Fruit fly (Drosophila melanogaster) whole organism, embryonic: ENCODE measurements around the gene Mo25.

Experiments
- Ada2b ChIP-seq: fragments of 200-800 bp; sonication (Bioruptor generic); IDR thresholded peaks from 2 replicates; pipeline ENCODE4 v1.3.6; 2022; ENCODE audit warnings: missing biosample characterization, missing genetic modification characterization
- CG10543 ChIP-seq: fragments of 200-800 bp; sonication (Bioruptor generic); optimal IDR thresholded peaks from 3 replicates; lab custom pipeline; 2017; ENCODE audit warnings: missing biosample characterization, mild to moderate bottlenecking, missing genetic modification characterization, moderate library complexity
- CG14014 ChIP-seq: fragments of 200-800 bp; sonication (Bioruptor generic); IDR thresholded peaks from 2 replicates; pipeline ENCODE4 v1.3.6; 2022; ENCODE audit warnings: missing biosample characterization, missing genetic modification characterization
- CG14441 ChIP-seq: fragments of 200-800 bp; sonication (Bioruptor generic); IDR thresholded peaks from 2 replicates; pipeline ENCODE4 v1.3.6; 2022; ENCODE audit warnings: missing biosample characterization, missing genetic modification characterization
- CG15514 ChIP-seq: fragments of 200-800 bp; sonication (Bioruptor generic); optimal IDR thresholded peaks from 3 replicates; lab custom pipeline; 2017; ENCODE audit warnings: missing biosample characterization, missing genetic modification characterization, mild to moderate bottlenecking, moderate library complexity, missing genetic modification reagents
- CG17612 ChIP-seq: fragments of 200-800 bp; sonication (Bioruptor generic); IDR thresholded peaks from 2 replicates; pipeline ENCODE4 v1.3.6; 2022; ENCODE audit warnings: missing biosample characterization, missing genetic modification characterization
- CG1832 ChIP-seq: fragments of 200-800 bp; sonication (Bioruptor generic); optimal IDR thresholded peaks from 2 replicates; lab custom pipeline; 2017; ENCODE audit warnings: missing biosample characterization, mild to moderate bottlenecking, missing genetic modification characterization, inconsistent platforms
- CG32772 ChIP-seq: fragments of 200-800 bp; sonication (Bioruptor generic); IDR thresholded peaks from 2 replicates; pipeline ENCODE4 v1.3.6; 2022; ENCODE audit warnings: missing biosample characterization, missing genetic modification characterization
- CG33557 ChIP-seq: fragments of 200-800 bp; sonication (Bioruptor generic); optimal IDR thresholded peaks from 2 replicates; lab custom pipeline; 2019; ENCODE audit warnings: missing biosample characterization, mild to moderate bottlenecking, missing genetic modification characterization, moderate library complexity
- CG4404 ChIP-seq: fragments of 200-800 bp; sonication (Bioruptor generic); IDR thresholded peaks from 2 replicates; pipeline ENCODE4 v1.3.6; 2022; ENCODE audit warnings: missing biosample characterization, missing genetic modification characterization
- CG6254 ChIP-seq: fragments of 200-800 bp; sonication (Bioruptor generic); optimal IDR thresholded peaks from 3 replicates; lab custom pipeline; 2017; ENCODE audit warnings: mild to moderate bottlenecking, missing biosample characterization, missing genetic modification reagents, missing genetic modification characterization
- CG6272 ChIP-seq: fragments of 200-800 bp; sonication (Bioruptor generic); IDR thresholded peaks from 2 replicates; pipeline ENCODE4 v1.3.6; 2022; ENCODE audit warnings: missing biosample characterization, missing genetic modification characterization
- CG6654 ChIP-seq: fragments of 200-800 bp; sonication (Bioruptor generic); optimal IDR thresholded peaks from 2 replicates; lab custom pipeline; 2017; ENCODE audit warnings: missing biosample characterization, mild to moderate bottlenecking, missing genetic modification characterization
- CG6813 ChIP-seq: fragments of 200-800 bp; sonication (Bioruptor generic); optimal IDR thresholded peaks from 2 replicates; lab custom pipeline; 2017; ENCODE audit warnings: missing biosample characterization, missing genetic modification characterization, mild to moderate bottlenecking, moderate library complexity, missing genetic modification reagents
- CG8478 ChIP-seq: fragments of >200 bp; optimal IDR thresholded peaks from 2 replicates; lab custom pipeline; 2018
- CG9609 ChIP-seq: fragments of 200-800 bp; sonication (Bioruptor generic); optimal IDR thresholded peaks from 3 replicates; lab custom pipeline; 2016; ENCODE audit warnings: missing biosample characterization, missing genetic modification characterization
- CG9817 ChIP-seq: fragments of 200-800 bp; sonication (Bioruptor generic); optimal IDR thresholded peaks from 2 replicates; lab custom pipeline; 2018; ENCODE audit warnings: missing biosample characterization, mild to moderate bottlenecking, missing genetic modification characterization, moderate library complexity
- CHES-1-like ChIP-seq: fragments of 200-800 bp; sonication (Bioruptor generic); optimal IDR thresholded peaks from 2 replicates; lab custom pipeline; 2016; ENCODE audit warnings: missing biosample characterization, missing genetic modification characterization
- D19A ChIP-seq: fragments of 200-800 bp; optimal IDR thresholded peaks from 3 replicates; lab custom pipeline; 2019; ENCODE audit warnings: missing biosample characterization, mild to moderate bottlenecking, missing genetic modification characterization, moderate library complexity
- Dbx ChIP-seq: fragments of 200-800 bp; sonication (Bioruptor generic); IDR thresholded peaks from 3 replicates; pipeline ENCODE4 v1.3.6; 2022; ENCODE audit warnings: missing biosample characterization, missing genetic modification characterization
- Drgx ChIP-seq: fragments of 200-800 bp; sonication (Bioruptor generic); IDR thresholded peaks from 2 replicates; pipeline ENCODE4 v1.3.6; 2022; ENCODE audit warnings: missing biosample characterization, missing genetic modification characterization
- Elba2 ChIP-seq: fragments of 200-800 bp; sonication (Bioruptor generic); optimal IDR thresholded peaks from 3 replicates; lab custom pipeline; 2016; ENCODE audit warnings: missing biosample characterization, missing genetic modification characterization
- Hr51 ChIP-seq, 2 experiments: fragments of 200-800 bp; sonication (Bioruptor generic); optimal IDR thresholded peaks; 2 replicates in 1 of 2; 3 replicates in 1 of 2; lab custom pipeline; 2016 to 2018; ENCODE audit warnings: missing biosample characterization in 2 of 2, missing genetic modification characterization in 2 of 2, mild to moderate bottlenecking in 1 of 2, moderate library complexity in 1 of 2
- Lim3 ChIP-seq: fragments of 200-800 bp; sonication (Bioruptor generic); IDR thresholded peaks from 2 replicates; pipeline ENCODE4 v1.3.6; 2022; ENCODE audit warnings: missing biosample characterization, missing genetic modification characterization
- Myb ChIP-seq: fragments of 200-800 bp; sonication (Bioruptor generic); optimal IDR thresholded peaks from 2 replicates; lab custom pipeline; 2016; ENCODE audit warnings: missing biosample characterization, missing genetic modification characterization
- NK7.1 ChIP-seq: fragments of 200-800 bp; sonication (Bioruptor generic); optimal IDR thresholded peaks from 3 replicates; lab custom pipeline; 2016; ENCODE audit warnings: missing biosample characterization, missing genetic modification characterization
- Opbp ChIP-seq: fragments of 200-800 bp; sonication (Bioruptor generic); IDR thresholded peaks from 3 replicates; pipeline ENCODE4 v1.3.6; 2022; ENCODE audit warnings: missing biosample characterization, missing genetic modification characterization; ENCODE audit not compliant: partially characterized antibody
- Xbp1 ChIP-seq: fragments of 200-800 bp; sonication (Bioruptor generic); optimal IDR thresholded peaks from 3 replicates; lab custom pipeline; 2016; ENCODE audit warnings: missing biosample characterization, mild to moderate bottlenecking, missing genetic modification characterization
- az2 ChIP-seq: fragments of 200-800 bp; sonication (Bioruptor generic); optimal IDR thresholded peaks from 3 replicates; lab custom pipeline; 2016; ENCODE audit warnings: missing biosample characterization, missing genetic modification characterization
- bbx ChIP-seq: fragments of 200-800 bp; sonication (Bioruptor generic); IDR thresholded peaks from 2 replicates; pipeline ENCODE4 v1.3.6; 2022; ENCODE audit warnings: missing biosample characterization, missing genetic modification characterization; ENCODE audit not compliant: partially characterized antibody
- bowl ChIP-seq: fragments of 200-800 bp; sonication (Bioruptor generic); IDR thresholded peaks from 2 replicates; pipeline ENCODE4 v1.3.6; 2022; ENCODE audit warnings: missing biosample characterization, missing genetic modification characterization
- cad ChIP-seq: fragments of >200 bp; optimal IDR thresholded peaks from 2 replicates; lab custom pipeline; 2017; ENCODE audit warnings: missing biosample characterization, missing genetic modification characterization
- corto ChIP-seq: fragments of 200-800 bp; sonication (Bioruptor generic); optimal IDR thresholded peaks from 2 replicates; lab custom pipeline; 2016; ENCODE audit warnings: missing biosample characterization, mild to moderate bottlenecking, missing genetic modification characterization, moderate library complexity
- da ChIP-seq: fragments of 200-800 bp; sonication (Bioruptor generic); optimal IDR thresholded peaks from 2 replicates; lab custom pipeline; 2016; ENCODE audit warnings: missing biosample characterization, missing genetic modification characterization
- ems ChIP-seq: fragments of 200-800 bp; sonication (Bioruptor generic); optimal IDR thresholded peaks from 3 replicates; lab custom pipeline; 2016; ENCODE audit warnings: missing biosample characterization, missing genetic modification characterization
- fd64A ChIP-seq: fragments of 200-800 bp; sonication (Bioruptor generic); optimal IDR thresholded peaks from 3 replicates; lab custom pipeline; 2018; ENCODE audit warnings: missing biosample characterization, mild to moderate bottlenecking, missing genetic modification characterization
- gfzf ChIP-seq: fragments of 200-800 bp; sonication (Bioruptor generic); optimal IDR thresholded peaks from 2 replicates; lab custom pipeline; 2016; ENCODE audit warnings: missing biosample characterization, mild to moderate bottlenecking, missing genetic modification characterization, moderate library complexity
- inv ChIP-seq: fragments of 200-800 bp; sonication (Bioruptor generic); IDR thresholded peaks from 2 replicates; pipeline ENCODE4 v1.3.6; 2022; ENCODE audit warnings: missing biosample characterization, missing genetic modification characterization; ENCODE audit not compliant: partially characterized antibody
- lbe ChIP-seq: fragments of 200-800 bp; sonication (Bioruptor generic); optimal IDR thresholded peaks from 2 replicates; lab custom pipeline; 2016; ENCODE audit warnings: missing biosample characterization, mild to moderate bottlenecking, missing genetic modification characterization
- maf-S ChIP-seq: fragments of 200-800 bp; sonication (Bioruptor generic); optimal IDR thresholded peaks from 2 replicates; lab custom pipeline; 2016; ENCODE audit warnings: missing biosample characterization, missing genetic modification characterization
- mirr ChIP-seq: fragments of 200-800 bp; sonication (Bioruptor generic); optimal IDR thresholded peaks from 3 replicates; lab custom pipeline; 2018; ENCODE audit warnings: missing biosample characterization, mild to moderate bottlenecking, missing genetic modification characterization
- org-1 ChIP-seq: fragments of 200-800 bp; sonication (Bioruptor generic); optimal IDR thresholded peaks from 2 replicates; lab custom pipeline; 2017; ENCODE audit warnings: missing biosample characterization, missing genetic modification characterization
- pros ChIP-seq: fragments of 200-800 bp; sonication (Bioruptor generic); optimal IDR thresholded peaks from 3 replicates; lab custom pipeline; 2019; ENCODE audit warnings: missing biosample characterization, mild to moderate bottlenecking, missing genetic modification characterization, moderate library complexity
- shn ChIP-seq: fragments of 200-800 bp; sonication (Bioruptor generic); optimal IDR thresholded peaks from 3 replicates; lab custom pipeline; 2016; ENCODE audit warnings: missing biosample characterization, missing genetic modification characterization
- sna ChIP-seq: fragments of 200-800 bp; sonication (Bioruptor generic); IDR thresholded peaks from 2 replicates; pipeline ENCODE4 v1.3.6; 2022; ENCODE audit warnings: missing biosample characterization, missing genetic modification characterization; ENCODE audit not compliant: partially characterized antibody
- stwl ChIP-seq: fragments of 200-800 bp; sonication (Bioruptor generic); optimal IDR thresholded peaks from 3 replicates; lab custom pipeline; 2018; ENCODE audit warnings: missing biosample characterization, mild to moderate bottlenecking, missing genetic modification characterization, moderate library complexity
- toy ChIP-seq: fragments of 200-800 bp; sonication (Bioruptor generic); IDR thresholded peaks from 2 replicates; pipeline ENCODE4 v1.3.6; 2022; ENCODE audit warnings: missing biosample characterization, missing genetic modification characterization
- wdn ChIP-seq: fragments of 200-800 bp; sonication (Bioruptor generic); IDR thresholded peaks from 2 replicates; pipeline ENCODE4 v1.3.6; 2022; ENCODE audit warnings: missing biosample characterization, missing genetic modification characterization
- wek ChIP-seq: fragments of 200-800 bp; sonication (Bioruptor generic); optimal IDR thresholded peaks from 3 replicates; lab custom pipeline; 2018; ENCODE audit warnings: missing biosample characterization, mild to moderate bottlenecking, missing genetic modification characterization, moderate library complexity
- yki ChIP-seq: fragments of >200 bp; optimal IDR thresholded peaks from 3 replicates; lab custom pipeline; 2018
- zen2 ChIP-seq: fragments of 200-800 bp; sonication (Bioruptor generic); IDR thresholded peaks from 3 replicates; pipeline ENCODE4 v1.3.6; 2022; ENCODE audit warnings: missing biosample characterization, missing genetic modification characterization; ENCODE audit not compliant: partially characterized antibody

The Mo25 gene

dm6 chr3L:16569456-16569855 lies 45.8 kb downstream of the Mo25 start (continued):
- no peak for TF ChIP-seq NK7.1
- TF ChIP-seq Opbp = 0 out of 3 replicates have a peak, but pooled peaks have one; percentile 10
- TF ChIP-seq Dbx = no peak
- peak; percentile 52 for TF ChIP-seq CG10543 (GFP tag; lab: Kevin White, UChicago)
- no peak for TF ChIP-seq CG6254 (GFP tag; lab: Kevin White, UChicago)
- no peak for TF ChIP-seq CG33557 (GFP tag; lab: Kevin White, UChicago)
- no peak for TF ChIP-seq maf-S (GFP tag; lab: Kevin White, UChicago)
- TF ChIP-seq gfzf (GFP tag; lab: Kevin White, UChicago) = no peak
- no peak for TF ChIP-seq yki (lab: Kevin White, UChicago)
- TF ChIP-seq wdn (GFP tag; lab: Robert Waterston, UW) = no peak
- no peak for TF ChIP-seq bowl (GFP tag; lab: Robert Waterston, UW)
- no peak for TF ChIP-seq CG14014 (GFP tag; lab: Robert Waterston, UW)
- no peak for TF ChIP-seq toy (GFP tag; lab: Robert Waterston, UW)
- TF ChIP-seq, all 482 proteins: peak for 15

DNA sequence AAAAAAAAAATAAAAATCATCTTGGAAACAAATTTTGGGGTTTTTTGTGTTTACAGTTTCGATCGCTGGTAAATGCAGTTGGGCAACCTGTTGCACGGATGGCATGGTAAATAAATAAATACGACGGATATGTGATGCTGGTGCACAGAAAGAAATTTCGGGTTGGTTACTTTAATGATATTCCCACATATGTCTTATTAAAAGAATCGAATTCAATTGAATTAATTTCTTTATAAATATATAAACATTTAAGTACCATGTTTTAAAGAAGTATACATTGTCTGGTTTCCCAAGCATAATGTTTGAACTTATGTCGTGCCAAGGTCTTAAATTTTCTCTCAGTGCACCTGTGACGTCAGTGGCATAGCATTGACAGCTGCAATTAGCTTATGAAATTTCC lies 47.8 kb downstream of the Mo25 start:
- peak; percentile 70 for TF ChIP-seq Xbp1
- TF ChIP-seq CG9609 (GFP tag; lab: Kevin White, UChicago) = no peak
- no peak for TF ChIP-seq CG15514 (GFP tag; lab: Kevin White, UChicago)
- no peak for TF ChIP-seq CHES-1-like (GFP tag; lab: Kevin White, UChicago)
- TF ChIP-seq CG17612 (GFP tag; lab: Robert Waterston, UW) = no peak
- no peak for TF ChIP-seq CG6272 (GFP tag; lab: Robert Waterston, UW)
- no peak for TF ChIP-seq wek (GFP tag; lab: Kevin White, UChicago)
- TF ChIP-seq mirr = no peak
- TF ChIP-seq Ada2b = peak; percentile 56
- no peak for TF ChIP-seq zen2 (GFP tag; lab: Robert Waterston, UW)
- TF ChIP-seq pros (GFP tag; lab: Kevin White, UChicago) = no peak
- TF ChIP-seq az2 (GFP tag; lab: Kevin White, UChicago) = peak; percentile 59
- TF ChIP-seq shn (GFP tag; lab: Kevin White, UChicago) = no peak
- no peak for TF ChIP-seq corto (GFP tag; lab: Kevin White, UChicago)
- no peak for TF ChIP-seq Elba2 (GFP tag; lab: Kevin White, UChicago)
- no peak for TF ChIP-seq CG8478 (lab: Kevin White, UChicago)
- TF ChIP-seq Drgx (GFP tag; lab: Robert Waterston, UW) = no peak
- 0 out of 2 replicates have a peak, but pooled peaks have one; percentile 52 for TF ChIP-seq CG14441 (GFP tag; lab: Robert Waterston, UW)
- TF ChIP-seq cad (GFP tag; lab: Kevin White, UChicago) = no peak
- no peak for TF ChIP-seq CG32772 (GFP tag; lab: Robert Waterston, UW)
- TF ChIP-seq CG6813 (GFP tag; lab: Kevin White, UChicago) = peak; percentile 2
- TF ChIP-seq bbx = no peak
- no peak for TF ChIP-seq yki (lab: Kevin White, UChicago)
- TF ChIP-seq org-1 (GFP tag; lab: Kevin White, UChicago) = peak; percentile 45
- peak; percentile 77 for TF ChIP-seq fd64A (GFP tag; lab: Kevin White, UChicago)
- TF ChIP-seq sna (GFP tag; lab: Robert Waterston, UW) = no peak
- no peak for TF ChIP-seq stwl (tag; lab: Kevin White, UChicago)
- no peak for TF ChIP-seq lbe (GFP tag; lab: Kevin White, UChicago)
- peak; percentile 68 for TF ChIP-seq D19A (tag; lab: Kevin White, UChicago)
- TF ChIP-seq CG6654 = peak; percentile 19
- TF ChIP-seq CG4404 (GFP tag; lab: Robert Waterston, UW) = no peak
- no peak for TF ChIP-seq ems (GFP tag; lab: Kevin White, UChicago)
- TF ChIP-seq CG9817 (tag; lab: Kevin White, UChicago) = peak; percentile 18
- no peak for TF ChIP-seq Lim3
- TF ChIP-seq CG1832 (GFP tag; lab: Kevin White, UChicago) = no peak
- TF ChIP-seq Myb (GFP tag; lab: Kevin White, UChicago) = no peak
- TF ChIP-seq inv (GFP tag; lab: Robert Waterston, UW) = no peak
- TF ChIP-seq da (GFP tag; lab: Kevin White, UChicago) = no peak
- peak in 1 of 2 experiments; percentile 79 for TF ChIP-seq Hr51 (GFP tag; optimal IDR thresholded peaks at IDR 0.05; lab: Kevin White, UChicago)
